Worm (Caenorhabditis elegans) whole organism, L3 larva: ENCODE results near the gene C44B12.9.

Experiments used
- R02D3.7 ChIP-seq: fragments of 150-350 bp; optimal IDR thresholded peaks from 2 replicates; lab custom pipeline; 2014; ENCODE audit warnings: missing biosample characterization, missing genetic modification characterization
- pha-4 ChIP-seq: fragments of 150-350 bp; optimal IDR thresholded peaks from 2 replicates; lab custom pipeline; 2014; ENCODE audit warnings: missing biosample characterization, missing genetic modification reagents, missing genetic modification characterization
- unc-62 ChIP-seq: fragments of 150-350 bp; sonication (generic microtip); optimal IDR thresholded peaks from 4 replicates; lab custom pipeline; 2014; ENCODE audit warnings: missing biosample characterization, missing genetic modification reagents, missing genetic modification characterization

- no peak for TF ChIP-seq pha-4 (tag; lab: Kevin White, UChicago)
- TF ChIP-seq unc-62 (GFP tag; lab: Kevin White, UChicago), result no peak
- TF ChIP-seq R02D3.7 (tag; lab: Kevin White, UChicago), result no peak
These were observed 45.9 kb downstream of the C44B12.9 start for ce11 chrIV:1058504-1058903.
